Fruit fly (Drosophila melanogaster): ENCODE measurements around the gene CG6356.

CG6356 gene

DNA sequence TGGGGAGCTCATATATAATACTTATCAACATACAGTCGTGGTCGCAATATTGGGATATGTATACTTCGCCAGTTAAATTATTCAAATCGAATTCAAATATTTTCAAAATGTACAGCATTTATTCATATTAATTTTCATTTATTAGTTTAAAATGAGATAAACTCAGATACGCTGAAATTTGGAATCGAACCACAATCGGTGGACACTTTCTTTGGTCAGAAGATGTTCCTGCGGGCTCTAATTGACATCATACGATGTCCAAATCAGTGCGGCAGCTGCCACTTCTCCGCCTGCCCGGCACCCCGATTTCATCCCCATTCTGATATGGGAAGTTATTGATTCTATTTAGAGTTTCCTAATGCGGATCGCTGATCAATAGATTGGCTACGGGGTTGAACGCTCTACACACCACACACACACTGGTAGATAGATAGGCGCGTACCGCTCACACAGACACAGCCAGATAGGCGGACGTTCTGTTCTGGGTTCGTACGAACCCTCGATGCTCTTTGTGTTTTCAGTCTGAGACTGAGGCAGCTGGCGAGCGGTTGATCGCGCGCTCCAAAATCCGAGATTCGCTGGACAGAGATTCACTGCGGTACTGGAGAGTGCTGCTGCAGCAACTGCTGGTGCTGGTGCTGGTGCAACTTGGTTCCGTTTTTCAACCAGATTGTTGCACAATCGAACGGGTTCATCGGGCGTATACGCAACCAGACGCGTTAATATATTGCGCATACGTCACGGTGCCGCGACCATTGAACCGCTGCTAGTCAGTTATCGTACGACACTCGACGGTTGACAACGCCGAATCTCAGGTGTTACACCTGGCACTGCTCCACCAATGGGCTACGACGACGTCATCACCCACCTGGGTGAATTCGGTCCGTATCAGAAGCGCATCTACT lies 7.4 kb upstream of the CG6356 start, which contains the start of gene Orct (continued):
- TF ChIP-seq CG8632 (GFP tag; optimal IDR thresholded peaks at IDR 0.05) (peak; percentile 61), Eip75B (GFP tag; optimal IDR thresholded peaks at IDR 0.05) (peak; percentile 64), CG1621 (tag; optimal IDR thresholded peaks at IDR 0.05) (no peak), Hr39 (GFP tag; optimal IDR thresholded peaks at IDR 0.05) (peak; percentile 60), dsx (GFP tag; optimal IDR thresholded peaks at IDR 0.05; ENCODE audit: poor library complexity, severe bottlenecking) (peak; percentile 13), topi (GFP tag; optimal IDR thresholded peaks at IDR 0.05) (peak; percentile 71), Ets21C (GFP tag; optimal IDR thresholded peaks at IDR 0.05) (peak; percentile 5), CG32006 (GFP tag; optimal IDR thresholded peaks at IDR 0.05) (peak; percentile 74), CG6808 (GFP tag; optimal IDR thresholded peaks at IDR 0.05) (peak; percentile 50), CG6163 (GFP tag; IDR thresholded peaks at IDR 0.05) (peak; percentile 46; the same call in 2 of the 3 replicates), CG8119 (GFP tag; IDR thresholded peaks at IDR 0.05) (peak; percentile 52; the same call in 2 of the 3 replicates), CG3919 (GFP tag; optimal IDR thresholded peaks at IDR 0.05) (peak; percentile 39), CG11762 (GFP tag; optimal IDR thresholded peaks at IDR 0.05; ENCODE audit: insufficient read depth) (peak; percentile 48), cyc (GFP tag; optimal IDR thresholded peaks at IDR 0.05) (peak; percentile 50), Sox102F (GFP tag; optimal IDR thresholded peaks at IDR 0.05) (peak; percentile 76), CG15336 (GFP tag; IDR thresholded peaks at IDR 0.05) (no peak), Hr38 (GFP tag; optimal IDR thresholded peaks at IDR 0.05) (no peak), acj6 (GFP tag; optimal IDR thresholded peaks at IDR 0.05) (peak; percentile 55), CG10669 (GFP tag; optimal IDR thresholded peaks at IDR 0.05) (peak; percentile 56), net (GFP tag; optimal IDR thresholded peaks at IDR 0.05) (peak; percentile 50), Smox (GFP tag; optimal IDR thresholded peaks at IDR 0.05) (peak; percentile 60), fd59A (GFP tag; optimal IDR thresholded peaks at IDR 0.05) (peak; percentile 44), Eip78C (GFP tag) (peak; percentile 90), fd85E (GFP tag; optimal IDR thresholded peaks at IDR 0.05) (no peak), CG8319 (GFP tag; optimal IDR thresholded peaks at IDR 0.05) (no peak), svp (GFP tag) (peak; percentile 86), lz (GFP tag; optimal IDR thresholded peaks at IDR 0.05) (peak; percentile 65), Sox14 (GFP tag; optimal IDR thresholded peaks at IDR 0.05) (peak; percentile 73), Gug (GFP tag; IDR thresholded peaks at IDR 0.05) (peak; percentile 43; the same call in 1 of the 2 replicates), OdsH (GFP tag; optimal IDR thresholded peaks at IDR 0.05) (peak; percentile 57), Ets96B (tag; optimal IDR thresholded peaks at IDR 0.05) (peak; percentile 60)

DNA sequence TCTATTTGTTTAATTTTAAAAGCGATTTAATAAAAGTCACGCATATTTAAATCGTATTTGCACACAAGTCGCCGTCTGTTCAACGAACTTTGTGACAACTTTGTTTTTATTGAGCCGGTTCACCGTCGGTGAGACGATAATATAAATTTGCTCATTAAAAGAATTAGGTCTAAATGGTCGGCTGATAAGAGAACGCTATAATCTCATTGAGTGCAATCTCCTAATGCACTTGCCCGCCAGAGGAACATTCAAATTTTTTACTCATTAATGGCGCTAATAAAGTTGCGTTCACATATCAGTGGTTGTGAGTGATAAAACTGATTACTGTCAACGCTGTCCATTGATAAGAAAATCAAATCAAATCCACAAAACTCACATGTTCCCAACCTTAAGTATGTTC lies 5.0 kb upstream of the CG6356 start:
- TF ChIP-seq vri (GFP tag; optimal IDR thresholded peaks at IDR 0.05), result peak; percentile 69
- TF ChIP-seq fkh (GFP tag; optimal IDR thresholded peaks at IDR 0.05), result no peak

DNA sequence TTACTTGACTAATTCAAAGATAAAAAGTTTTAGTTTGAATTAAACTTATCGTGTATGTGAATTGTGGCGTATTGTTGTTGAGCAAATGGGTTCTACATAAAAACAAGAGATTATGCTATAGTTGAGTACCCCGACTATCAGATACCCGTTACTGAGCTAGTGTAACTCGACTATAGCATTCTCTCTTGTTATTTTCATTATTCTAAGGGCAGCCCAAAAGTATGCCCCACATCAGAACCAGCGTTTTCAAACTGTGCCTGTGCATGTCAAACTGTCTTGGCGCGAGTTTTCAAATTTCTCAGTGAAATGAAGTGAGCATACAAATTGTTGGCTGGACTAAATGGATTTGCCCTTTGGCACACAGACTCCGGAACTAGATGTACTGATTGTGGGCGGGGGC lies 4.5 kb upstream of the CG6356 start, which contains the start of gene shps:
TSS of gene shps (plus strand) at position 282 of the 400 bp plus-strand sequence.
- TF ChIP-seq CG15336 (GFP tag; IDR thresholded peaks at IDR 0.05) (no peak), svp (GFP tag) (peak; percentile 40)

DNA sequence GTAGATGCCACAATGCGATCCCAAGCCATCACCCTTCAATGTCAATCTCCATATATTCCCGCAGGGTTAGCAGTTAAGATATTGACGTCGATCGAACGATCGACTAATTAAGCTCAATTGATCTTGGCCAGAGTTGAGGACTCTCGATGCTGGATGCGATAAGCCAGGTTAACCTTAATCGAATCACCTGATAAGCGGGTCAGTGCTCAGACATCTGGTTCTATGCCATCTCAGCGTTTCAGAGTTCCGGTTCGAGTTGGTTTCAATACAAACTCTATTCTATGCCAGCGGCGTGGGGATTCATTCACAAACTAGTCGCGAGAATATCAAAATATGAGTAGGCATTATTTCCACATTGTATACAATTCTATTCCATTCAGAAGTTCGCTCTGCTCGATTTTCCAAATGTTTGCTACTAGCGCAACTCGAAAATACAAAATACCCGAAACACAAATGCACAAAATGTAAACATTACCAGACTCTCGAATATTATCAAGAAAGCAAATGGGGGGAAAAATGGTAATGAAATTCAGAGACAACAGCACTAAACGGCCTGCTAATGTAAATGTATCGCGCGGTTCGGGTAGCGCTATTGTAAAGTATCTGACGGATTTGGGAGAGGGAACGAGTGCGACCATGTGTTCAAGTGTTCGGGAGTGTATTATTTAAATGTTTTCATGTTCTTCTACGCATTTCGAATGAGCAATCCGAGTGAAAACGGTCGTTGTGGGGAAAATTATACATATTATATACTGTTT lies 1.0 kb upstream of the CG6356 start:
- TF ChIP-seq Ets96B (tag; optimal IDR thresholded peaks at IDR 0.05) (no peak), svp (GFP tag) (peak; percentile 80), Hr39 (GFP tag; optimal IDR thresholded peaks at IDR 0.05) (no peak), fkh (GFP tag; optimal IDR thresholded peaks at IDR 0.05) (peak; percentile 52)
